Worm (Caenorhabditis elegans) whole organism, midembryonic: ENCODE measurements around the gene Y36E3A.2.

Experiments
- T22C8.4 ChIP-seq: fragments of 200-800 bp; sonication (Bioruptor generic); IDR thresholded peaks from 2 replicates; pipeline ENCODE4 v1.3.6; 2022; ENCODE audit warnings: missing genetic modification characterization, missing compliant biosample characterization
- cog-1 ChIP-seq: sonication (generic microtip); optimal IDR thresholded peaks from 2 replicates; lab custom pipeline; 2016; ENCODE audit warnings: missing genetic modification characterization, missing compliant biosample characterization
- flt-1 ChIP-seq: fragments of 200-800 bp; sonication (Bioruptor generic); IDR thresholded peaks from 2 replicates; pipeline ENCODE4 v1.3.6; 2022; ENCODE audit warnings: missing genetic modification characterization, missing compliant biosample characterization
- klf-2 ChIP-seq: fragments of 200-800 bp; sonication (Bioruptor generic); conservative IDR thresholded peaks from 2 replicates; pipeline ENCODE4 v1.3.6; 2022; ENCODE audit warnings: missing genetic modification reagents, missing genetic modification characterization, missing compliant biosample characterization
- med-1 ChIP-seq: sonication (generic microtip); optimal IDR thresholded peaks from 2 replicates; lab custom pipeline; 2017; ENCODE audit warnings: missing genetic modification characterization, mild to moderate bottlenecking, missing compliant biosample characterization, antibody characterized with exemption, missing genetic modification reagents; ENCODE audit not compliant: insufficient read depth
- ref-1 ChIP-seq: fragments of 200-800 bp; sonication (Bioruptor generic); conservative IDR thresholded peaks from 2 replicates; pipeline ENCODE4 v1.3.6; 2022; ENCODE audit warnings: missing genetic modification reagents, missing genetic modification characterization, missing compliant biosample characterization
- tab-1 ChIP-seq: fragments of 200-800 bp; sonication (Bioruptor generic); IDR thresholded peaks from 2 replicates; pipeline ENCODE4 v1.3.6; 2022; ENCODE audit warnings: missing genetic modification characterization, missing compliant biosample characterization
- ztf-23 ChIP-seq: fragments of 200-800 bp; sonication (Bioruptor generic); IDR thresholded peaks from 2 replicates; pipeline ENCODE4 v1.3.6; 2022; ENCODE audit warnings: missing genetic modification reagents, missing genetic modification characterization, missing compliant biosample characterization
- ztf-29 ChIP-seq: fragments of 200-800 bp; sonication (Bioruptor generic); IDR thresholded peaks from 2 replicates; pipeline ENCODE4 v1.3.6; 2022; ENCODE audit warnings: missing genetic modification reagents, missing genetic modification characterization, missing compliant biosample characterization

Gene Y36E3A.2

DNA sequence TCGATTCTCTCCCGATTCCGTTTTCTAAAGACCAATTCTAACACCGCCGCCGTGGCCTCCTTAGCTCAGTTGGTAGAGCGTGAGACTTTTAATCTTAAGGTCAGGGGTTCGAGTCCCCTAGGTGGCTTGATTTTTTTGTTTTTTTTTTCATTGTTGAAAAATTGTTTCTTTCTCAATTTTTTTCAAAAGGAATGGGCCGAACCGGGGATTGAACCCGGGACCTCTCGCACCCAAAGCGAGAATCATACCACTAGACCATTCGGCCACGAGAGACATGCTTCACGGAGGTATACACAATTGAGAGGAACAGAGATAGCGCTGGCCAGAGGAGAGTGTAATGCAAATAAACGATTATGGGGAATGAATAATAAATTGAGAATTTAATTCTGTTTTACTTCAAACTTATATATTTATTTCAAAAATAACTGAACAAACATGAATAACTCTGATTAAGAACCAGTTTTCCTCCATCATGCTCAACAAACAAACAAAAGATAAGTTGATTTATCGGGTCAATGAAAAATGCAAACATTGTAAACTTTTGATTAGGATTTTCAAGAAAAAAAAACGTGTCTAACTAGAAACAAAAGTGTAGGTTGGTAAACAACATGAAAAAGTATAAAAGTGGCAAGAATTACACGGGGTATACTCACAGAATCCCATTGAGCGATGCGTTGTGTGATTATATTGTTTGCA is 39.3 kb downstream of the Y36E3A.2 start, which contains the start of gene pqn-71:
Gene pqn-71 (plus strand): TSS at position 646 of the 696 bp plus-strand sequence.
- TF ChIP-seq ref-1 (GFP tag; lab: Robert Waterston, UW) (peak; percentile 77; the same call in 1 of the 2 replicates), klf-2 (peak; percentile 88; the same call in 1 of the 2 replicates), flt-1 (GFP tag; lab: Robert Waterston, UW) (peak; percentile 91), med-1 (GFP tag; lab: Kevin White, UChicago) (peak; percentile 68), ztf-29 (GFP tag; lab: Robert Waterston, UW) (peak; percentile 83; the same call in 1 of the 2 replicates), tab-1 (GFP tag; lab: Robert Waterston, UW) (peak; percentile 92; the same call in 1 of the 2 replicates), ztf-23 (peak; percentile 90), cog-1 (tag; lab: Kevin White, UChicago) (peak; percentile 91), T22C8.4 (GFP tag; lab: Robert Waterston, UW) (peak; percentile 77)

DNA sequence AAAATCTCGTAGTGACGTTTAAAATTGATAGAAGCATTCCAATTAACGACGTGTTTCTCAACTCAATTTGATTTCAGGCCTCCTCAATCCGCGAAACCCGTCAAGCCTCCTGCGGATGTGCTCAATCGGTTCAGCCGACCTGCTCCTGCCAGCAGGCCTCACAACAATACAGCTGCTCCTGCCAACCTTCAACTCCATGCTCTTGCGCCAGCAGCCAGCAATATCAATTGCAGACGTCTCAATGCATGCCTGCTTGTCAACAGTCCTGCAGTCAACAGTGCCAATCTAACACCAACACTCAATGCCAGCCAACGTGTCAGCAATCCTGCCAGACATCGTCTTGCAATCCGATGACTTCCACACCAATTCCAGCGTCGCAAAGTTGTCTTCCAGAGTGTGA is 40.2 kb downstream of the Y36E3A.2 start:
- TF ChIP-seq ztf-23 = no peak
- no peak for TF ChIP-seq cog-1 (tag; lab: Kevin White, UChicago)
- no peak for TF ChIP-seq med-1 (GFP tag; lab: Kevin White, UChicago)
- TF ChIP-seq ref-1 (GFP tag; lab: Robert Waterston, UW) = no peak
- TF ChIP-seq ztf-29 (GFP tag; lab: Robert Waterston, UW) = no peak
- TF ChIP-seq flt-1 (GFP tag; lab: Robert Waterston, UW) = no peak
- no peak for TF ChIP-seq tab-1 (GFP tag; lab: Robert Waterston, UW)
- no peak for TF ChIP-seq klf-2
- TF ChIP-seq T22C8.4 (GFP tag; lab: Robert Waterston, UW) = no peak

DNA sequence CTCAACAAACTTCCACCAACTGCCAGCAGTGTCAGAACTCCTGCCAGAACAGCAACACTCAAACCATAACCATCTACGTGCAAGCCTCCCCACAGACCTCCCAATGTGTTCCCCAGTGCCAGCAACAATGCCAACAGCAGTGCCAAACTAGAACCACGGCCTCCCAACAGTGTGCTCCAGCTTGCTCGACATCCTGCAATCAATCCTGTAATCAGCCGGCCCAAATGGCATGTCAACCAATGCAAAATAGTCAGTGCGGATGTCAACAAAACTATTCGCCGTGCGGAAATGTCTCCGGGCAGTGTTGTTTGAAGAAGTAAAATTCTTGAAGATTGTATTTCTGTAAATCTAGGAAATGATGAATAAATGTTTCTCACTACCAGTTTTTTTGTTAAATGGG is 40.9 kb downstream of the Y36E3A.2 start:
- no peak for TF ChIP-seq med-1 (GFP tag; lab: Kevin White, UChicago)
- no peak for TF ChIP-seq T22C8.4 (GFP tag; lab: Robert Waterston, UW)
- no peak for TF ChIP-seq klf-2
- TF ChIP-seq ztf-29 (GFP tag; lab: Robert Waterston, UW) = no peak
- TF ChIP-seq cog-1 (tag; lab: Kevin White, UChicago) = no peak
- no peak for TF ChIP-seq tab-1 (GFP tag; lab: Robert Waterston, UW)
- TF ChIP-seq ref-1 (GFP tag; lab: Robert Waterston, UW) = no peak
- no peak for TF ChIP-seq flt-1 (GFP tag; lab: Robert Waterston, UW)
- no peak for TF ChIP-seq ztf-23

DNA sequence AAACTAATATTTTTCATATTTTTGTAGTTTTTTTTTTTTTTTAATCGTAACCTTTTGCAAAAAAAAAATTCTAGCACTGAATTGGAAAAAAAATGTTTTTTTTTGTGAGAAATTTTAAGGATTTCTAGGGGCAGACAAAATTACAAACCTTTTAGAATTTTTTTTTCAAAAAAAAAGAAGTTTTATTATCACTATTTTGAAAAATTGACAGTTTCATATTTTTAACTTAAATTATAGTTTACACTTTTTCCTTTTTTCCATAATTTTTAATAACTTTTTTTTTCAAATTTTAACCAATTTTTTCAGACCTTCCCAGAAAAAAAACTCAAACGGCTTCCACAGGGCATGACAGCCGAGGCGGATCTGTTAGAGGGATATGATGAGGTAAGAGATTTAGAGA is 45.2 kb downstream of the Y36E3A.2 start, which contains the start of gene dpf-1:
Gene dpf-1 (plus strand): TSS at position 301 of the 400 bp plus-strand sequence.
- TF ChIP-seq med-1 (GFP tag; lab: Kevin White, UChicago) (no peak), ztf-23 (no peak), cog-1 (tag; lab: Kevin White, UChicago) (no peak), tab-1 (GFP tag; lab: Robert Waterston, UW) (no peak), ztf-29 (GFP tag; lab: Robert Waterston, UW) (no peak), ref-1 (GFP tag; lab: Robert Waterston, UW) (no peak), flt-1 (GFP tag; lab: Robert Waterston, UW) (no peak), T22C8.4 (GFP tag; lab: Robert Waterston, UW) (no peak), klf-2 (no peak)
